Worm (Caenorhabditis elegans) whole organism, L1 larva: Measurements from ENCODE around the gene T28A8.4.

ENCODE experiments used
- C04F5.9 ChIP-seq: sonication (generic microtip); optimal IDR thresholded peaks from 2 replicates; lab custom pipeline; 2016; ENCODE audit warnings: missing genetic modification characterization, missing compliant biosample characterization
- C16A3.4 ChIP-seq: fragments of 150-350 bp; optimal IDR thresholded peaks from 2 replicates; lab custom pipeline; 2014; ENCODE audit warnings: missing biosample characterization, missing genetic modification characterization
- C34B4.2 ChIP-seq: sonication (generic microtip); optimal IDR thresholded peaks from 2 replicates; lab custom pipeline; 2017; ENCODE audit warnings: mild to moderate bottlenecking, missing genetic modification characterization, missing compliant biosample characterization
- F16B12.6 ChIP-seq: fragments of 150-350 bp; optimal IDR thresholded peaks from 2 replicates; lab custom pipeline; 2014; ENCODE audit warnings: missing biosample characterization, missing genetic modification characterization
- aha-1 ChIP-seq: fragments of 150-350 bp; optimal IDR thresholded peaks from 2 replicates; lab custom pipeline; 2014; ENCODE audit warnings: missing biosample characterization, missing genetic modification characterization
- alr-1 ChIP-seq: fragments of 200-800 bp; sonication (Bioruptor generic); optimal IDR thresholded peaks from 2 replicates; lab custom pipeline; 2018; ENCODE audit warnings: borderline replicate concordance, mild to moderate bottlenecking, missing genetic modification characterization, missing compliant biosample characterization
- aly-2 ChIP-seq: fragments of 150-350 bp; optimal IDR thresholded peaks from 2 replicates; lab custom pipeline; 2014; ENCODE audit warnings: missing biosample characterization, missing genetic modification characterization
- ama-1 ChIP-seq: fragments of 150-350 bp; optimal IDR thresholded peaks from 2 replicates; lab custom pipeline; 2014
- ceh-8 ChIP-seq: fragments of 200-800 bp; sonication (Bioruptor generic); optimal IDR thresholded peaks from 2 replicates; lab custom pipeline; 2018; ENCODE audit warnings: mild to moderate bottlenecking, missing genetic modification characterization, moderate library complexity, missing compliant biosample characterization
- ceh-82 ChIP-seq, 3 experiments: fragments of 150-350 bp in 1 of 3; sonication (generic microtip) in 2 of 3; optimal IDR thresholded peaks; 2 replicates each; lab custom pipeline; 2014 to 2017; ENCODE audit warnings: missing biosample characterization in 3 of 3, missing genetic modification characterization in 3 of 3
- ceh-88 ChIP-seq: fragments of 200-800 bp; sonication (Bioruptor generic); IDR thresholded peaks from 2 replicates; pipeline ENCODE4 v1.3.6; 2022; ENCODE audit warnings: missing genetic modification characterization, missing compliant biosample characterization
- dpl-1 ChIP-seq, 3 experiments: fragments of 150-350 bp in 2 of 3; sonication (generic microtip) in 1 of 3; optimal IDR thresholded peaks; 2 replicates each; lab custom pipeline; 2014 to 2017; ENCODE audit warnings: missing biosample characterization in 3 of 3, missing genetic modification characterization in 3 of 3, missing genetic modification reagents in 3 of 3
- dsc-1 ChIP-seq: sonication (generic microtip); optimal IDR thresholded peaks from 2 replicates; lab custom pipeline; 2016; ENCODE audit warnings: mild to moderate bottlenecking, missing genetic modification characterization, missing compliant biosample characterization
- efl-1 ChIP-seq, 4 experiments: fragments of 150-350 bp; optimal IDR thresholded peaks in 3 of 4; peaks in 1 of 4; 1 replicate in 1 of 4; 2 replicates in 3 of 4; lab custom pipeline; 2014; ENCODE audit warnings: missing biosample characterization in 2 of 4, missing genetic modification characterization in 2 of 4, missing genetic modification reagents in 2 of 4
- efl-3 ChIP-seq: fragments of 200-800 bp; sonication (Bioruptor generic); optimal IDR thresholded peaks from 2 replicates; lab custom pipeline; 2018; ENCODE audit warnings: mild to moderate bottlenecking, missing genetic modification characterization, missing compliant biosample characterization
- elt-2 ChIP-seq: sonication (generic microtip); optimal IDR thresholded peaks from 2 replicates; lab custom pipeline; 2016; ENCODE audit warnings: missing genetic modification characterization, mild to moderate bottlenecking, inconsistent platforms, missing compliant biosample characterization, missing genetic modification reagents
- ets-5 ChIP-seq: fragments of 200-800 bp; sonication (Bioruptor generic); IDR thresholded peaks from 2 replicates; pipeline ENCODE4 v1.3.6; 2022; ENCODE audit warnings: missing genetic modification characterization, missing compliant biosample characterization
- fkh-10 ChIP-seq: sonication (generic microtip); optimal IDR thresholded peaks from 2 replicates; lab custom pipeline; 2017; ENCODE audit warnings: missing biosample characterization, missing genetic modification reagents, missing genetic modification characterization
- fkh-4 ChIP-seq: sonication (generic microtip); optimal IDR thresholded peaks from 2 replicates; lab custom pipeline; 2016; ENCODE audit warnings: missing compliant biosample characterization, missing genetic modification characterization, borderline replicate concordance
- fkh-8 ChIP-seq: sonication (generic microtip); optimal IDR thresholded peaks from 2 replicates; lab custom pipeline; 2016; ENCODE audit warnings: mild to moderate bottlenecking, missing genetic modification characterization, missing compliant biosample characterization
- fos-1 ChIP-seq: fragments of 150-350 bp; optimal IDR thresholded peaks from 2 replicates; lab custom pipeline; 2014; ENCODE audit warnings: missing biosample characterization, missing genetic modification characterization
- hpl-2 ChIP-seq: fragments of 150-350 bp; optimal IDR thresholded peaks from 2 replicates; lab custom pipeline; 2014; ENCODE audit warnings: missing biosample characterization, missing genetic modification reagents, missing genetic modification characterization
- jun-1 ChIP-seq: fragments of 150-350 bp; optimal IDR thresholded peaks from 2 replicates; lab custom pipeline; 2014; ENCODE audit warnings: missing biosample characterization, missing genetic modification reagents, missing genetic modification characterization
- lin-13 ChIP-seq: fragments of 150-350 bp; optimal IDR thresholded peaks from 2 replicates; lab custom pipeline; 2014; ENCODE audit warnings: missing biosample characterization, missing genetic modification reagents, missing genetic modification characterization
- lin-14 ChIP-seq: fragments of 200-800 bp; sonication (Bioruptor generic); optimal IDR thresholded peaks from 2 replicates; lab custom pipeline; 2018; ENCODE audit warnings: mild to moderate bottlenecking, missing genetic modification characterization, moderate library complexity, missing compliant biosample characterization
- lin-39 ChIP-seq: fragments of 150-350 bp; optimal IDR thresholded peaks from 2 replicates; lab custom pipeline; 2014; ENCODE audit warnings: missing biosample characterization, missing genetic modification reagents, missing genetic modification characterization
- mab-9 ChIP-seq: fragments of 200-800 bp; sonication (Bioruptor generic); IDR thresholded peaks from 2 replicates; pipeline ENCODE4 v1.3.6; 2022; ENCODE audit warnings: missing genetic modification reagents, missing genetic modification characterization, missing compliant biosample characterization
- mef-2 ChIP-seq: fragments of 150-350 bp; optimal IDR thresholded peaks from 2 replicates; lab custom pipeline; 2014; ENCODE audit warnings: missing biosample characterization, missing genetic modification characterization
- nhr-11 ChIP-seq: fragments of 150-350 bp; optimal IDR thresholded peaks from 2 replicates; lab custom pipeline; 2014; ENCODE audit warnings: missing biosample characterization, missing genetic modification characterization
- nhr-12 ChIP-seq: sonication (generic microtip); optimal IDR thresholded peaks from 2 replicates; lab custom pipeline; 2017; ENCODE audit warnings: missing biosample characterization, missing genetic modification characterization
- nhr-19 ChIP-seq: fragments of 200-800 bp; sonication (Bioruptor generic); conservative IDR thresholded peaks from 2 replicates; pipeline ENCODE4 v1.3.6; 2022; ENCODE audit warnings: missing genetic modification characterization, missing compliant biosample characterization
- nhr-20 ChIP-seq: sonication (generic microtip); optimal IDR thresholded peaks from 2 replicates; lab custom pipeline; 2016; ENCODE audit warnings: mild to moderate bottlenecking, missing genetic modification characterization, missing compliant biosample characterization
- nhr-237 ChIP-seq: fragments of 150-350 bp; optimal IDR thresholded peaks from 2 replicates; lab custom pipeline; 2014; ENCODE audit warnings: missing biosample characterization, missing genetic modification characterization
- nhr-28 ChIP-seq: fragments of 150-350 bp; optimal IDR thresholded peaks from 2 replicates; lab custom pipeline; 2014; ENCODE audit warnings: missing biosample characterization, missing genetic modification characterization
- nhr-47 ChIP-seq: sonication (generic microtip); optimal IDR thresholded peaks from 2 replicates; lab custom pipeline; 2016; ENCODE audit warnings: mild to moderate bottlenecking, missing genetic modification characterization, moderate library complexity, missing compliant biosample characterization
- nhr-76 ChIP-seq: sonication (generic microtip); optimal IDR thresholded peaks from 2 replicates; lab custom pipeline; 2017; ENCODE audit warnings: missing biosample characterization, missing genetic modification characterization
- nhr-90 ChIP-seq: sonication (generic microtip); optimal IDR thresholded peaks from 2 replicates; lab custom pipeline; 2016; ENCODE audit warnings: mild to moderate bottlenecking, missing genetic modification characterization, missing compliant biosample characterization; ENCODE audit not compliant: poor library complexity
- pax-3 ChIP-seq: fragments of 200-800 bp; sonication (Bioruptor generic); optimal IDR thresholded peaks from 2 replicates; lab custom pipeline; 2018; ENCODE audit warnings: mild to moderate bottlenecking, missing genetic modification characterization, moderate library complexity, missing compliant biosample characterization
- pqm-1 ChIP-seq: sonication (generic microtip); optimal IDR thresholded peaks from 3 replicates; lab custom pipeline; 2017; ENCODE audit warnings: missing biosample characterization, missing genetic modification characterization
- snpc-4 ChIP-seq: fragments of 150-350 bp; optimal IDR thresholded peaks from 2 replicates; lab custom pipeline; 2014; ENCODE audit warnings: missing biosample characterization, missing genetic modification characterization
- snu-23 ChIP-seq: sonication (generic microtip); optimal IDR thresholded peaks from 2 replicates; lab custom pipeline; 2016; ENCODE audit warnings: missing genetic modification characterization, missing compliant biosample characterization
- sox-4 ChIP-seq: sonication (generic microtip); optimal IDR thresholded peaks from 2 replicates; lab custom pipeline; 2016; ENCODE audit warnings: missing genetic modification characterization, missing compliant biosample characterization
- sptf-1 ChIP-seq: fragments of 150-350 bp; optimal IDR thresholded peaks from 2 replicates; lab custom pipeline; 2014; ENCODE audit warnings: missing biosample characterization, missing genetic modification characterization
- tbx-2 ChIP-seq: sonication (generic microtip); optimal IDR thresholded peaks from 2 replicates; lab custom pipeline; 2016; ENCODE audit warnings: missing genetic modification characterization, missing compliant biosample characterization
- tlp-1 ChIP-seq: fragments of 150-350 bp; optimal IDR thresholded peaks from 2 replicates; lab custom pipeline; 2014; ENCODE audit warnings: missing biosample characterization, missing genetic modification characterization
- unc-86 ChIP-seq: sonication (generic microtip); optimal IDR thresholded peaks from 2 replicates; lab custom pipeline; 2016; ENCODE audit warnings: missing genetic modification characterization, missing compliant biosample characterization
- zag-1 ChIP-seq: fragments of 150-350 bp; optimal IDR thresholded peaks from 2 replicates; lab custom pipeline; 2014; ENCODE audit warnings: missing biosample characterization, missing genetic modification characterization
- ztf-4 ChIP-seq: fragments of 150-350 bp; optimal IDR thresholded peaks from 2 replicates; lab custom pipeline; 2014; ENCODE audit warnings: missing biosample characterization, missing genetic modification characterization

T28A8.4 gene

ce11 chrIII:13462965-13463783 is 40.3 kb upstream of the T28A8.4 start, which contains the start of gene ant-1.1 (continued):
- TF ChIP-seq nhr-76 (tag; lab: Kevin White, UChicago) (no peak), snu-23 (GFP tag; lab: Kevin White, UChicago) (peak; percentile 97), lin-14 (GFP tag; lab: Kevin White, UChicago) (peak; percentile 93), elt-2 (peak; percentile 59), ztf-4 (peak; percentile 85), F16B12.6 (tag; lab: Kevin White, UChicago) (peak; percentile 72), dpl-1 (GFP tag; optimal IDR thresholded peaks at IDR 0.05; lab: Kevin White, UChicago) (peak; percentile 97 to 98 (median 97)), unc-86 (peak; percentile 95), aly-2 (tag; lab: Kevin White, UChicago) (peak; percentile 37), lin-39 (tag; lab: Kevin White, UChicago) (peak; percentile 75), tbx-2 (tag; lab: Kevin White, UChicago) (peak; percentile 96), nhr-12 (no peak), fos-1 (tag; lab: Kevin White, UChicago) (peak; percentile 72), nhr-47 (peak; percentile 98), fkh-8 (tag; lab: Kevin White, UChicago) (peak; percentile 98), ceh-8 (GFP tag; lab: Kevin White, UChicago) (peak; percentile 88), nhr-90 (tag; lab: Kevin White, UChicago) (peak; percentile 96), mab-9 (GFP tag; lab: Robert Waterston, UW) (peak; percentile 93), efl-3 (GFP tag; lab: Kevin White, UChicago) (peak; percentile 16), tlp-1 (tag; lab: Kevin White, UChicago) (no peak), nhr-11 (tag; lab: Kevin White, UChicago) (peak; percentile 61), lin-13 (GFP tag; lab: Kevin White, UChicago) (peak; percentile 96), nhr-237 (tag; lab: Kevin White, UChicago) (peak; percentile 49), pqm-1 (tag; lab: Kevin White, UChicago) (no peak), aha-1 (tag; lab: Kevin White, UChicago) (peak; percentile 46), alr-1 (no peak), nhr-19 (GFP tag; lab: Robert Waterston, UW) (peak; percentile 97), zag-1 (tag; lab: Kevin White, UChicago) (no peak), snpc-4 (tag; lab: Kevin White, UChicago) (peak; percentile 57), C34B4.2 (tag; lab: Kevin White, UChicago) (peak; percentile 100), nhr-28 (tag; lab: Kevin White, UChicago) (no peak), ets-5 (GFP tag; lab: Robert Waterston, UW) (no peak), mef-2 (tag; lab: Kevin White, UChicago) (peak; percentile 71), efl-1 (optimal IDR thresholded peaks at IDR 0.05; lab: Kevin White, UChicago) (peak; percentile 90 to 99), efl-1 (GFP tag; optimal IDR thresholded peaks at IDR 0.05 in 1 of 2; lab: Kevin White, UChicago) (peak; percentile 98 to 100), fkh-10 (GFP tag; lab: Kevin White, UChicago) (peak; percentile 70), ceh-88 (GFP tag; lab: Robert Waterston, UW) (peak; percentile 92), ceh-82 (tag; optimal IDR thresholded peaks at IDR 0.05; lab: Kevin White, UChicago) (peak; percentile 87 to 99 (median 95)), C04F5.9 (tag; lab: Kevin White, UChicago) (peak; percentile 70)

DNA sequence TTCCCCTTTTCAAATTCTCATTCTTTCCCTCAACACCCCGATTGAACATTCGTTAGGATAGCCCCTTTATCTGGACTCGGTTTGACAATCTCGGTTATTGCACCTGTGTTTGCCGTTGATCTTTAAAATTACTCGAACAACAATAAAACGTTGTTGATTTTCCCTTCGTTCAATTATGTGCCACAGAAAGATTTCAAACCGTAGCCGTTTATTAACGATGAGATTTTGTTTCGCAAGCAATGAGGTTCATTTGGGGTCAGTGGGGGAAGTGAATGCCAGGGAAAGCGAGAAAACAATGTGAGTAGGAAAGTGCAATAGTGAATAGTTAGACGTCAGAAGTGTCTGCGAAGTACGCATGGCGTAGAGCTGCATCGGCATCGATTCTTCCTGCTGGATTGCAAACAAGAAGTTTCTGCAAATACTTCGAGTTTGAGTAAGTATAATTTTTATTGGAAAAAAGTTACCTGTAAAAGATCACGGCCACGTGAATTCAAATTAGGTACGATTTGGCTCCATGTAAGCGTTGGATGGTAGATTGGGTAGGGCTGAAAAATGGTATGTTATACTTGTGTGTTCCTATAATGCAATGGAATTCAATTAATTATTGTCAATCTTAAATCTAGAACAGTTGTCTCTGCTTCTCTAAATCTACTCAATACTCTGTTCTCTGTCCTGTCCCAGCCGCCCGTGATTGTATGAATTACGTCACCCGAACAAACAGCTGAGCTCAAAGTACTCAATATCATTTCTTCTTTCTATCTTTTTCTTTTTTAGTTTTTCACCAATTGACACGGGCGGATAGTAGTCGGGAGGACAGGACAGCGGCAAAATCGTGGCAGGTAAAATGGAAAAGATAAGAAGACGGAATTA is 38.8 kb upstream of the T28A8.4 start, which contains the start of gene kel-3:
Gene kel-3, plus strand, starts transcription at position 328 of the 870 bp plus-strand sequence.
- peak; percentile 75 for TF ChIP-seq nhr-20 (tag; lab: Kevin White, UChicago)
- no peak for TF ChIP-seq sox-4 (tag; lab: Kevin White, UChicago)
- TF ChIP-seq sptf-1 (tag; lab: Kevin White, UChicago): no peak
- peak; percentile 35 for TF ChIP-seq dsc-1 (tag; lab: Kevin White, UChicago)
- TF ChIP-seq ama-1 (lab: Kevin White, UChicago): peak; percentile 98
- TF ChIP-seq nhr-237 (tag; lab: Kevin White, UChicago): no peak
- TF ChIP-seq fkh-10 (GFP tag; lab: Kevin White, UChicago): no peak
- no peak for TF ChIP-seq nhr-76 (tag; lab: Kevin White, UChicago)
- TF ChIP-seq jun-1 (tag; lab: Kevin White, UChicago): peak; percentile 68
- no peak for TF ChIP-seq snpc-4 (tag; lab: Kevin White, UChicago)
- no peak for TF ChIP-seq fkh-8 (tag; lab: Kevin White, UChicago)
- peak; percentile 14 for TF ChIP-seq fkh-4 (tag; lab: Kevin White, UChicago)
- peak; percentile 78 for TF ChIP-seq hpl-2 (GFP tag; lab: Kevin White, UChicago)
- TF ChIP-seq C16A3.4 (tag; lab: Kevin White, UChicago): peak; percentile 26
- TF ChIP-seq tbx-2 (tag; lab: Kevin White, UChicago): peak; percentile 82
- TF ChIP-seq pax-3 (tag; lab: Kevin White, UChicago): peak; percentile 76
- peak; percentile 85 for TF ChIP-seq nhr-19 (GFP tag; lab: Robert Waterston, UW)
